Fruit fly (Drosophila melanogaster): ENCODE results near the gene Wdr82.

Wdr82 gene

DNA sequence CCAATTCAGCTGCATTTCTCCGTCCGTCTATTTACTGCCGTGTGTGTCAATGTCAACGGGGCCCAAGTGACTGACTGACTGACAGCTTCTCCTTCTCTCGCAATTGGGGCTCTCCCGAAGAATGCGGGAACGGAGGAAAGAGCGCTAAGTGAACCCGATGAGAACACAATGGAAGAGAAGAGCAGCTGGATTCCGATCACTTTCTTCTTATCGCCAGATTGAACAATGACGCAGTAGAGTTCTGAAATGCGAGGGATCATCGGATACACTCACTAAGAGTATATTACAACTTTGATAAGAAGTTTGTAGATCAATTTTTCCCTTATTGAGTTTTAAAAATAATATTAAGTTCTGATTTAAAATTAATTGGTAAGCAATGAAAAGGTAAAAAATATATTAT lies 37.3 kb downstream of the Wdr82 start, which contains the start of gene Naglu:
TSS of gene Naglu (minus strand) at position 339 of the 400 bp plus-strand sequence.
- TF ChIP-seq noc (tag; optimal IDR thresholded peaks at IDR 0.05), result no peak

DNA sequence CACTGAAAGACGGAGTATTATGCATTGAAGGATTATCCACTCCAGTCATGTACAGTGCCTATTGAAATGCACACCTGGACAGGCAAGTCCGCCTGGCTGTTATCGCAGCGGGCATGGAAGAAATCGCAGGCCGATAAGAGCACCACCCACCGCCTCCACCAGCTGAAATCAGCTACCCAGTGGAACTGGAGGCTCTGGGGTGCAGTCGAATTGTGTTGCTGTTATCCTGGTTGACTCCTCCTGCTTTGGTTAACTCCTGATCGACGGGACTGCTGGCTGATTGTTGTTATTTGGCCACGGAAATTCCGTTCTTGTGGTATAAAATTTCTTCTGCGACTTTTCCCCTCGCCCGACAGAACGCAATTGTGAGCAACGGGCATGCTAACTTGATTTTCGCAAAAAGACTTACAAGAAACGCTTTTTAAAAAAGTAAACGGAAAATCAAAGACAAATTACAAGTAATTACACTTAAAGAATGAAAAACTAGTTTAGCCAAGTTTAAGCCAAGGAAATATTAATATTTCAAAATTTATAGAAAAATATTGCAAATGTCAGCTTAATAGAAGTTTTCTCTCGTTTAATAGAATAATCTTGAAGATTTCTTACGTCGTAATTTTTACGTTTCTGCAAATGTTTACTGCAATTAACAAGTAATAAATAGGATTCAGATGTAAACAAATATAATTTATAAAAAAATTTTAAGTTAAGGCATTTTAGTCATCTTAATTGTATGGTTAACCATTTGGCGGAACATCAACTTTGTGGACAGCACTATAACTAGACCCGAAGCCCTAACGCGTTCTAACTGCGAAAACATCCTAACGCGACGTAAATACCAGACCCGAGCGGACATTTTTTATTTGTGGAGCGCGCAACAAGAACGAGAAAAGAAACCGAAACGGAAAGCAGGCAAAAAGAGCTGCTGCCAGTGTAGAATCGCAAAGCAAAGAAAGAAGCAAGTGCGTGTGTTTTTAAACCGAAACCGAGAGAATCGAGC lies 40.9 kb downstream of the Wdr82 start, which contains the start of the genes CG13398 and Akap200:
TSS of gene CG13398 (minus strand) at position 370 of the 997 bp plus-strand sequence.
TSS of gene Akap200 (plus strand) at position 804 of the 997 bp plus-strand sequence.
- no peak for TF ChIP-seq noc (tag; optimal IDR thresholded peaks at IDR 0.05)

DNA sequence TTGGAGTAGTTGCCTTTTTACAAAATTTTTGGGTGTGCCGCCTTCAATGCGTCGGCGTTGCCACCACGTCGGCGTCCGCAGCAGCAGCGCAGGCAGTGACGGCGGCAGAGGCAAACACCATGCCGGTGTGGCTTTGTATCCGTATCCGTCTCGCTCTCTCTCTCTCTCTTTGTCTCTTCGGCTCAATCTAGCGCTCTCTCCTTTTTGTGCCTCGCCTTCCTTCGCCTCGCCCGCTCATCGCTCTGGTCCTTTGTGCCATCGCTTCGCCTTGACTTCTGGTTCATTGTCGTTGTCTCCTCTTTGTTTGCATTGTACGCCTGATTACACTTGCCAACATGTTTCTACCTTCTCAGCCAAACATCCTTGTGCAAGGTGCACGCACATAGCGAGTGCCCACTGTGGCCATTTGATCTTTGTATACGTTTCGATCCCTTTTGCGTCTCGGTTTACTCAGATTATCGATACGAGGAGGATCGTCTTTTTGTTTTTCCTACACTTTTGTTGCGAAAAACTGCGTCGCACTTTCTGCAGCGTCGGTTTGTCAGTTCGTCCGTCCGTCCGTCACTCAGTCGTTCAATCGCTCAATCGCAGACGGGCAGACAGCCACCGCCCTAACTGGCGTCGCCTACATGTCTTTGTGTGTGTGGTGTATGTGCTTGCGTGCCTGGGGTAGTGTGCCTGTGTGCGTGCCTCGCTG lies 42.2 kb downstream of the Wdr82 start:
- peak; percentile 21 for TF ChIP-seq noc (tag; optimal IDR thresholded peaks at IDR 0.05)

DNA sequence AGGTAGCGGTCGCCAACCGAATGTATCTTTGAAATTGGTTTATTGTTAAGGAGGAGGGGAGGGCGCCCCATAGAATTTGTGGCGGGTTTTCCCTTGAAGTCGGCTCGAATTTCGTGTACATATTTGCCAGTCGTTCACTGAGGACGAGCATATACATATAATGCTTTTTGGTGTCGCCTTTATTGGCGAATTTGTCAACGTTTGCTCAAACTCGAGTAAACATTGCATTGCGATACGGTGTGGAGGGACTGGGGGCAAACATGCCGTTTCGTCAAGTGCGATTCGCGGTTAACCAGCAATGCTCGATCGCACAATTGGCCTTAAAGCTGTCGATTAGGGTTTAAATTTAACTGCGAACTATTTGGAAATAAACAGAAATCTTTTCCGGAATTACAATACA lies 43.3 kb downstream of the Wdr82 start:
- no peak for TF ChIP-seq noc (tag; optimal IDR thresholded peaks at IDR 0.05)

DNA sequence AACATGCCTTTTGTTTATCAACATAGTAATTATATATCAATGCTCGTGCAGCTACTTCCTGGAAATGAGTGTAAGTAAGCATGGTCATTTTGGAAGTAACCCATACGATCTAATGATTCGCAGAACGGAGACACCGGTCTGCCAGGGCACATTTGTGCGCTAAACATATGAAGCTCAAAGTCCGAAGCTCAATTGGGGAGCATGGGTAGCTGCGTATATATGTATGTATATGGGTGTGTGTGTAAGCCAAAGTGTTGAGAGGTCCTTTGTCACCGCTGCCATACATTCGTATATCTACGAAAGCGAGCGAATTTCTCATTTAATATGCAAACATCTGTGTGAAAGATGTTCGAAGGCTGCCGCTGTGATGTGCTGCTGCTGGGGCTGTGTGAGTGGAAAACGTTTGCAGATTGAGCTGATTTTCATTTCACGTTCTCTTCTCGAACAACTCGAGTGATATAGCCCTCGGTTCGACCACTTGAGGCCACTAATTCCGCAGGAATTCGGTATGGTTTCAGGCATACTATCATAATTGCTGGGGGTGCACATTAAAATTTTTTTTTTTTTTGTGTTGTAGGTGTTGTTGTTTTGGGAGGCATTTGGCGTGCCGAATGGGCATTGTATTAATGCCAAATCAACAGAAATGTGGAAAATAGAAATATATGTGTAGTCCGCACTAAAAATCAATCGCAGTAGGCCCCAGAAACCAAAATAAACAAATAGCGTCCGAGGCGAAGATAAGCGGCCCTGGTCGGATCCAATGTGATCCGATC lies 44.0 kb downstream of the Wdr82 start:
- TF ChIP-seq noc (tag; optimal IDR thresholded peaks at IDR 0.05), result no peak

DNA sequence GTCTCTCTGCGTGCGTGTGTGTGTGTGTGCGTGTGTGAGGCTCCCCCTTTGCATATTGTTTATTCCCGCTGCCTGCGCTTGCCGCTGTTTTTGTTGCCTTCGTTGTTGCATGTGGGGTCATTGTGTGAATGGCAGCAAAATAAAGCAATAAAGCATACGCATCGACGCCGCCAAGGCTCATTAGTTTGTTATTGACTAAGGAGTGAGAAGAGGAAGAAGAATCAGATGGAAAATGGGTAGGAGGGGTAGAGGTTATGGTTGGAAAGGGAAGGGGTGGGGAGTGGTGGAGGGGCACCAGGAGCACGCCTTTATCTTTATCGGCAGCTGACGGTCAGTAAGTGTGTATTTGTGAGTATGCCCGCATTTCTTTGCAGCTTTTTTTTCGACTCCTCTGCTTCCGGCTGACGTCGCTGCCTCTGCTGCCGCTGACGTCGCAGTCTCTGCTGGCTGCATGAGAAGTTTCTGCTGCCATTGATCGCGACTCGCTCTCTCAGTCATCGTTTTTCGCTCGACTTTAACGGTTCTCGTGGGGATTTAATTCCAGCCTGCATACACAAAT lies 45.2 kb downstream of the Wdr82 start:
- no peak for TF ChIP-seq noc (tag; optimal IDR thresholded peaks at IDR 0.05)

DNA sequence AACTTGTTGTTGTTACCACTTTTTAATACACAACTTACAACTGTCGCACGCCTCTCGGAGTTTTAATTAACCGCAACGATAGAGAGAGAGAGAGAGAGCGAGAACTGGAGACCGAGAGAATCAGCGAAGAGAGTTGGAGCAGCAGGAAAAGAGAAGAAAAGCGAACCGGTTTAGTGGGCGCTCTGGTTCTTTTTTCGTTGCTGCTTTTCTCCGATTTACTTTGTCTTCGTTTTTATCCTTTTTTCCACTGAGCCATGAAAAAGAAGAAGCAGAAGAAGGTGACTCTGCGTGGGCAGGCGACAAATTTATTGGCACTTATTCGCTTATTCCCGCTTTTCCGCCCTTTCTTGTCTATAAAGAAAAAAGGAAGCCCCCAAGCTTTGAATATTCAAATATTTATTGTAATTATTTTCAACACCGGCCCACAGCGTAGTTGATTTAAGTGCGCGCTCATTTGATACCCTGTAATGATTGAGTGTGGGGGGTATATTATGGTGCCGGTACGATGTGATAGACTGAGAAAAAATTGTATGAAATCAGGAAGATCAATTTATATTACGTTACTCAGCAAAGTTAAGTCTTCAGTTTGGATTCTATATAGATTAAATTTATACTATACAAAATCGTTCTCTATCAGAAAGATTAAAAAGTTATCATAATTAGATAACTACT lies 46.1 kb downstream of the Wdr82 start:
- no peak for TF ChIP-seq noc (tag; optimal IDR thresholded peaks at IDR 0.05)

DNA sequence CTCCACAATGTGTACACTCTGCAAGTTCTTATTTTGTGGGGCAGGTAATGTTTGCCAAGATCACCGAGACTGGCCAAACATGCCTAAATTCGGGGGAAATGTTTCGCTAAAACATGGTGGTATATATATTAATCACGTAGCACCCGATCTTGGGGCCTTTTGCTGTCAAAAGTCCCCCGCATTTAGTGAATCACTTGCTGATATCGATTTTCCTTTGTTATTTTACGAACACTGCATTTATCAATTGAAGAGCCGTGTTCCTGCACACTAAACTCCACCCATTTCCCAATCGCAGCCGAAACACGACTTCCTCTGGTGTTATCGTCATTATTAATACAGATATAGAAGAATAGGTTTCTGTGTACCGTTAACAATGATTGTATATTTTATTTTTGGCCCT lies 47.5 kb downstream of the Wdr82 start:
- no peak for TF ChIP-seq noc (tag; optimal IDR thresholded peaks at IDR 0.05)

DNA sequence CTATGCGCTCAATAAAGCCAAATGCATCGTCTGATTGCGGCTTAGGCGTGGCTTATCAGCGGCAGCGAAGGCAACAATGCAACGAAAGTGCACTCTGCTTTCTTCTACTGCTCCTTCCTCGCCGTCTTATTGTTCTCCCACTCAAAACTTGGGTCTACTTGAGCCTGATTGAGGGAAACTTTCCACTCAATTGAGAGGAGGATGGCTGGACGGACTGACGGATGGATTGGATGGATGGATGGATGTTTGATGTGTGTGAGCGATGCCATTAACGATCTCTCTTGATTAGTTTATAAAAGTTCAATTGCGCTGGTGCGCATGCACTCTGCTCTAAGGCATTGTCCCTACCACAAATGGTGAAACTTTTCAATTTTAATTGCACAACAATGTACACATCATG lies 48.8 kb downstream of the Wdr82 start:
- no peak for TF ChIP-seq noc (tag; optimal IDR thresholded peaks at IDR 0.05)

DNA sequence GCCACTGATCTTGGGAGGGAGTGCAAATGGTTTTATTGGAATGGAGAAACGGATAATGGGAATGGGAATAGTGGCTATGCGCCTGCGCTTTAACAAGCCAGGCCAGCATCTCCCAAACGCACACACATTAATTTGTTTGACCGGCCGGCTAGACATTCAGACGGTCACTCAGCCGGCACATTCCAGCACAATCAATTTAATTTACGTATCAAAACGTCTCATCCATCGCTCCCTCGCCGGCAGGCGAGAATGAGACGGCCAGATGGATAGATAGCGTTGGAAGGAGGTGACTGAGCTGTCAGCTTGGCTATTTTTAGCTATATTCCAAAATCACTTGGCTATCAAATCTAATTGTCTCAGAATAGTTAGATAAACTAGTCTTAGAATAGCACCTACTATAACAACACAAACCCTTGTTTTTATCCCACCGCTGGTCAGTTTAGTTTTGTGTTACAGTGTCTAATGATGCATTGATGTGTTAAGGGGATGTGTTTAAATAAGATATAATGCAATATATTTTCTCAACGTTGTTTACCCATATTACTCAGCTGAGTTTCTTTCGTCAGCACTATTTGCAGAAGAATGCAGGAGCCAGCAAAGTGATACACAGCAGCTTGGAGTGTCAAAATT lies 49.3 kb downstream of the Wdr82 start:
- TF ChIP-seq noc (tag; optimal IDR thresholded peaks at IDR 0.05), result no peak

DNA sequence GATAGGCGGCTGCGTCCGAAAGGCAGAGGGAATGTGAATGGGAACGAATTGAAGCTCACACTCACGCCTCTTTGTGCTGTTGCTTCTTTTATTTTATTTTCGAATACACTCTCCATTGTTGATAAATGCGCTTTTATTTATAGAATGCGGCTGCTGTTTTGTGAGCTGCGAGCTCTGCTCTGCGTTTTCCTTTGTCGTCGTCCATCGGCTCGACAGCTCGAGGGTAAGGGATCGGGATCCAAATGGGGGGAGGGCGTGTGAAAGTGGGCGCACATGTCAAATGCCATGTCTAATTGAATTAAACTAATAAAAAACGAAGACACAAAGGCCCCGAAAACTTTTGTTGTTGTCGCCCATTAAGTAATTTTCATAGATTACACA lies 49.8 kb downstream of the Wdr82 start:
- no peak for TF ChIP-seq noc (tag; optimal IDR thresholded peaks at IDR 0.05)

DNA sequence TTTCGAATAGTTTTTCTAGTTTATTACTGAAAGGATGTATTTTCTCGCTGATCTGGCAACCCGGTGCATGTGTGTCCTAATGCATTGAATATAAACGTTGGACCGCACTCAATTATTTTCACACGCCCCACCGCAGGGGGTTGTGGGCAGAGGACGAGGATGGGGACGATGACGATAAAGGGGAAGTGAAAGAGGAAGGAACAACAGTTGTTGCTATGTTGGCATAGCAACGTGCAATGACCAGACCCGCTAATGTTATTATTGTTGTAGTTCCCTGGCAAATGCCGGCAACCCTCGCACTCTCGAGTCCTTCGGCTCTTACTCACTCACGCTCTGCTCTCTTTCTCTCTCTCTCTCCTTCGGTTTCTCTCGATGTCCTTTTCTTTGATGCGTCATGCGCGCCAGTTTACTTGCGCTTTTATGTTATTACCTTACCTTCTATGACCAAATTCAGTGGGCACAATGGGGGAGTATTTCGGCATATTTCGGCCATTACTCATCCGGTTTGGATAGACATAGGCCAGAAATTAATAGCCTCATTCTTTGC lies 50.5 kb downstream of the Wdr82 start:
- no peak for TF ChIP-seq noc (tag; optimal IDR thresholded peaks at IDR 0.05)
